Fruit fly (Drosophila melanogaster): Measurements from ENCODE around the gene SdicA.

The SdicA gene

dm6 chrX:20243274-20243839 lies 41.6 kb upstream of the SdicA start (continued):
- no peak for TF ChIP-seq Xbp1 (GFP tag; optimal IDR thresholded peaks at IDR 0.05)
- TF ChIP-seq MBD-R2 (GFP tag; IDR thresholded peaks at IDR 0.05) = 0 out of 2 replicates have a peak, but pooled peaks have one; percentile 26
- no peak for TF ChIP-seq gce (GFP tag; IDR thresholded peaks at IDR 0.05)
- TF ChIP-seq Blimp-1 (GFP tag; optimal IDR thresholded peaks at IDR 0.05) = peak; percentile 88
- no peak for TF ChIP-seq pan (optimal IDR thresholded peaks at IDR 0.05)
- TF ChIP-seq pan (GFP tag; optimal IDR thresholded peaks at IDR 0.05 in 1 of 2, IDR thresholded peaks at IDR 0.05 in 1 of 2) = no peak
- TF ChIP-seq corto (GFP tag; optimal IDR thresholded peaks at IDR 0.05) = no peak
- no peak for TF ChIP-seq Meics (GFP tag; optimal IDR thresholded peaks at IDR 0.05)
- no peak for TF ChIP-seq CG16779 (GFP tag; IDR thresholded peaks at IDR 0.05)
- TF ChIP-seq br (optimal IDR thresholded peaks at IDR 0.05) = no peak
- TF ChIP-seq CG15011 (GFP tag; optimal IDR thresholded peaks at IDR 0.05) = no peak
- no peak for TF ChIP-seq CG15696 (tag; optimal IDR thresholded peaks at IDR 0.05)
- TF ChIP-seq NfI (GFP tag; optimal IDR thresholded peaks at IDR 0.05) = no peak
- no peak for TF ChIP-seq CG2875 (GFP tag; optimal IDR thresholded peaks at IDR 0.05)
- no peak for TF ChIP-seq ftz-f1 (GFP tag; optimal IDR thresholded peaks at IDR 0.05)
- no peak for TF ChIP-seq esg (GFP tag; conservative IDR thresholded peaks at IDR 0.05)
- no peak for TF ChIP-seq bigmax (GFP tag; optimal IDR thresholded peaks at IDR 0.05)
- peak; percentile 67 for TF ChIP-seq Awh (GFP tag; IDR thresholded peaks at IDR 0.05)
- no peak for TF ChIP-seq CG34224 (GFP tag; IDR thresholded peaks at IDR 0.05; ENCODE audit: partially characterized antibody)
- TF ChIP-seq row (GFP tag; IDR thresholded peaks at IDR 0.05) = peak; percentile 58
- no peak for TF ChIP-seq gcm2 (GFP tag; optimal IDR thresholded peaks at IDR 0.05)
- peak in 1 of 2 experiments; percentile 86 for TF ChIP-seq Pdp1 (GFP tag; optimal IDR thresholded peaks at IDR 0.05)
- peak; percentile 83 for TF ChIP-seq Sry-β (GFP tag; optimal IDR thresholded peaks at IDR 0.05)
- TF ChIP-seq zen (tag; optimal IDR thresholded peaks at IDR 0.05) = no peak
- TF ChIP-seq CG1603 (tag; optimal IDR thresholded peaks at IDR 0.05) = peak; percentile 7
- no peak for TF ChIP-seq CG6765 (GFP tag; optimal IDR thresholded peaks at IDR 0.05)
- TF ChIP-seq CG10543 (GFP tag; optimal IDR thresholded peaks at IDR 0.05) = no peak
- 0 out of 4 replicates have a peak, but pooled peaks have one; percentile 21 for TF ChIP-seq chinmo (GFP tag; IDR thresholded peaks at IDR 0.05; ENCODE audit: partially characterized antibody)
- no peak for TF ChIP-seq CG12104 (GFP tag; optimal IDR thresholded peaks at IDR 0.05)
- no peak for TF ChIP-seq onecut (GFP tag; IDR thresholded peaks at IDR 0.05)
- TF ChIP-seq nom (GFP tag; optimal IDR thresholded peaks at IDR 0.05) = no peak
- TF ChIP-seq ssp (GFP tag; IDR thresholded peaks at IDR 0.05) = 0 out of 2 replicates have a peak, but pooled peaks have one; percentile 28
- TF ChIP-seq so (GFP tag; IDR thresholded peaks at IDR 0.05) = no peak

- no peak for TF ChIP-seq CG12659 (GFP tag; optimal IDR thresholded peaks at IDR 0.05)
- TF ChIP-seq CG8290 (GFP tag; optimal IDR thresholded peaks at IDR 0.05) = peak; percentile 80
- peak in 1 of 2 experiments; percentile 73 for TF ChIP-seq CG8290 (tag; optimal IDR thresholded peaks at IDR 0.05)
- peak; percentile 86 for TF ChIP-seq CG17612 (GFP tag; IDR thresholded peaks at IDR 0.05)
- peak; percentile 84 for TF ChIP-seq Ets65A (GFP tag)
- no peak for TF ChIP-seq Bgb (GFP tag; IDR thresholded peaks at IDR 0.05; ENCODE audit: partially characterized antibody)
- TF ChIP-seq Blimp-1 (GFP tag; optimal IDR thresholded peaks at IDR 0.05) = peak; percentile 68
- no peak for TF ChIP-seq Adf1 (GFP tag; IDR thresholded peaks at IDR 0.05)
Observed at dm6 chrX:20240518-20241186, 38.9 kb upstream of the SdicA start.

All from whole organism, embryonic.